Comparison of ENCODE assay signal across 1 fruit fly cellular context in the genomic region with DNA sequence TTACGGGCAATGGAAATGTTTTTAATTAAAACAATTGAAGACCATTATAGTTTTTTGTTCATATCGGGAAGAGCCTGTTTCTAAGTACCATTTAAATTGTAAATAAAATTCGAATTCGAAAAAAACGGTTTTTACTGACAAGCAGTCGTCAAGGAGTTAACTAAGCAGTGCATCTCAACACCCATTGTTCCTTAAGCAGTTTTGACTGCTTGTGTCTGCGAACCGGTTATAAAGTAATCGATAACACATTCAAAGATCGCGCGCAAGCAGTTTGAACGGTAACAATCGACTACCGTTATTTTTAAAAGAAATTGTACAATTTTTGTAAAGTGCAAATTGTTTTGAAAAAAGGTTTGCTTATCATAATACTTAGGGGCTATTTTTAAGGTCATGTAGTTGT.
TF ChIP-seq lines count a peak whose summit lies in the region.

No protein-coding gene starts in this region.

TF ChIP-seq in whole organism, embryonic, 481 proteins besides CTCF, POLR2A, EP300 and RAD21 (continued from another document and continues in another):
- no peak for TF ChIP-seq trh (GFP tag; optimal IDR thresholded peaks at IDR 0.05; lab: Kevin White, UChicago)
- TF ChIP-seq BEAF-32 (GFP tag; optimal IDR thresholded peaks at IDR 0.05; lab: Kevin White, UChicago): peak; percentile 54
- TF ChIP-seq CG1832 (GFP tag; optimal IDR thresholded peaks at IDR 0.05; lab: Kevin White, UChicago): no peak
- TF ChIP-seq cwo (GFP tag; optimal IDR thresholded peaks at IDR 0.05; lab: Kevin White, UChicago): no peak
- no peak for TF ChIP-seq CG5245 (GFP tag; optimal IDR thresholded peaks at IDR 0.05; lab: Kevin White, UChicago)
- no peak for TF ChIP-seq hbn (GFP tag; IDR thresholded peaks at IDR 0.05; lab: Robert Waterston, UW; ENCODE audit: partially characterized antibody)
- no peak for TF ChIP-seq chm (GFP tag; IDR thresholded peaks at IDR 0.05; lab: Robert Waterston, UW)
- TF ChIP-seq CG31441 (GFP tag; IDR thresholded peaks at IDR 0.05; lab: Robert Waterston, UW): no peak
- peak in 1 of 2 experiments; percentile 90 for TF ChIP-seq Eip74EF (GFP tag; optimal IDR thresholded peaks at IDR 0.05; lab: Kevin White, UChicago)
- TF ChIP-seq CG1024 (GFP tag; IDR thresholded peaks at IDR 0.05; lab: Robert Waterston, UW): no peak
- TF ChIP-seq CG12659 (GFP tag; optimal IDR thresholded peaks at IDR 0.05; lab: Kevin White, UChicago): no peak
- no peak for TF ChIP-seq CG4730 (GFP tag; IDR thresholded peaks at IDR 0.05; lab: Robert Waterston, UW)
- TF ChIP-seq CG6272 (GFP tag; IDR thresholded peaks at IDR 0.05; lab: Robert Waterston, UW): 0 out of 2 replicates have a peak, but pooled peaks have one; percentile 12
- no peak for TF ChIP-seq CG34376 (GFP tag; optimal IDR thresholded peaks at IDR 0.05; lab: Kevin White, UChicago)
- TF ChIP-seq p53 (GFP tag; optimal IDR thresholded peaks at IDR 0.05; lab: Kevin White, UChicago): no peak
- TF ChIP-seq Gsc (GFP tag; IDR thresholded peaks at IDR 0.05; lab: Robert Waterston, UW): no peak
- peak; percentile 96 for TF ChIP-seq CG11560 (tag; IDR thresholded peaks at IDR 0.05; lab: Robert Waterston, UW)
- no peak for TF ChIP-seq cas (GFP tag; IDR thresholded peaks at IDR 0.05; lab: Robert Waterston, UW)
- no peak for TF ChIP-seq bcd (GFP tag; optimal IDR thresholded peaks at IDR 0.05; lab: Kevin White, UChicago)
- TF ChIP-seq Dip3 (GFP tag; optimal IDR thresholded peaks at IDR 0.05; lab: Kevin White, UChicago): peak; percentile 11
- no peak for TF ChIP-seq lov (optimal IDR thresholded peaks at IDR 0.05; lab: Kevin White, UChicago)
- no peak for TF ChIP-seq lov (GFP tag; IDR thresholded peaks at IDR 0.05; lab: Robert Waterston, UW)
- TF ChIP-seq CG8359 (GFP tag; optimal IDR thresholded peaks at IDR 0.05; lab: Kevin White, UChicago; ENCODE audit: borderline replicate concordance): no peak
- peak; percentile 55 for TF ChIP-seq CG14710 (tag; optimal IDR thresholded peaks at IDR 0.05; lab: Kevin White, UChicago)
- TF ChIP-seq tx (GFP tag; optimal IDR thresholded peaks at IDR 0.05; lab: Kevin White, UChicago): no peak
- no peak for TF ChIP-seq eve (GFP tag; optimal IDR thresholded peaks at IDR 0.05; lab: Kevin White, UChicago)
- no peak for TF ChIP-seq CG6765 (GFP tag; optimal IDR thresholded peaks at IDR 0.05; lab: Kevin White, UChicago)
- no peak for TF ChIP-seq CG5180 (GFP tag; optimal IDR thresholded peaks at IDR 0.05; lab: Kevin White, UChicago)
- TF ChIP-seq ci (GFP tag; IDR thresholded peaks at IDR 0.05; lab: Robert Waterston, UW): no peak
- no peak for TF ChIP-seq CG32772 (GFP tag; IDR thresholded peaks at IDR 0.05; lab: Robert Waterston, UW)
- no peak for TF ChIP-seq oc (tag; optimal IDR thresholded peaks at IDR 0.05; lab: Kevin White, UChicago)
- TF ChIP-seq CG2678 (tag; optimal IDR thresholded peaks at IDR 0.05; lab: Kevin White, UChicago): no peak
- TF ChIP-seq ham (GFP tag; IDR thresholded peaks at IDR 0.05; lab: Robert Waterston, UW): no peak
- no peak for TF ChIP-seq ab (GFP tag; optimal IDR thresholded peaks at IDR 0.05; lab: Kevin White, UChicago)
- TF ChIP-seq CG15479 (GFP tag; optimal IDR thresholded peaks at IDR 0.05; lab: Kevin White, UChicago): peak; percentile 88
- TF ChIP-seq danr (GFP tag; IDR thresholded peaks at IDR 0.05; lab: Robert Waterston, UW): no peak
- TF ChIP-seq gsb (GFP tag; IDR thresholded peaks at IDR 0.05; lab: Robert Waterston, UW): no peak
- TF ChIP-seq corto (GFP tag; optimal IDR thresholded peaks at IDR 0.05; lab: Kevin White, UChicago): no peak
- TF ChIP-seq Camta (GFP tag; optimal IDR thresholded peaks at IDR 0.05; lab: Kevin White, UChicago): no peak
- TF ChIP-seq CG7839 (tag; optimal IDR thresholded peaks at IDR 0.05; lab: Kevin White, UChicago): peak; percentile 5
- TF ChIP-seq ash1 (GFP tag; optimal IDR thresholded peaks at IDR 0.05; lab: Kevin White, UChicago): no peak
- TF ChIP-seq scrt (GFP tag; optimal IDR thresholded peaks at IDR 0.05; lab: Kevin White, UChicago): no peak
- TF ChIP-seq prd (optimal IDR thresholded peaks at IDR 0.05; lab: Kevin White, UChicago): no peak
- TF ChIP-seq prd (GFP tag; IDR thresholded peaks at IDR 0.05; lab: Robert Waterston, UW): no peak
- TF ChIP-seq Trl (optimal IDR thresholded peaks at IDR 0.05; lab: Kevin White, UChicago): no peak
- TF ChIP-seq Trl (GFP tag; optimal IDR thresholded peaks at IDR 0.05; lab: Kevin White, UChicago): no peak
- TF ChIP-seq unpg (GFP tag; optimal IDR thresholded peaks at IDR 0.05; lab: Kevin White, UChicago): no peak
- peak; percentile 22 for TF ChIP-seq CG15514 (GFP tag; optimal IDR thresholded peaks at IDR 0.05; lab: Kevin White, UChicago)
- TF ChIP-seq CG3847 (GFP tag; IDR thresholded peaks at IDR 0.05; lab: Robert Waterston, UW): no peak
- TF ChIP-seq CG7372 (GFP tag; IDR thresholded peaks at IDR 0.05; lab: Robert Waterston, UW): no peak
- no peak for TF ChIP-seq CkIIα-i1 (GFP tag; IDR thresholded peaks at IDR 0.05; lab: Robert Waterston, UW)
- no peak for TF ChIP-seq CG12942 (GFP tag; optimal IDR thresholded peaks at IDR 0.05; lab: Kevin White, UChicago)
- TF ChIP-seq Blimp-1 (GFP tag; optimal IDR thresholded peaks at IDR 0.05; lab: Kevin White, UChicago): no peak
- TF ChIP-seq Max (GFP tag; optimal IDR thresholded peaks at IDR 0.05; lab: Kevin White, UChicago): peak; percentile 1
- no peak for TF ChIP-seq onecut (GFP tag; IDR thresholded peaks at IDR 0.05; lab: Robert Waterston, UW)
- no peak for TF ChIP-seq CG11085 (GFP tag; IDR thresholded peaks at IDR 0.05; lab: Robert Waterston, UW)
- no peak for TF ChIP-seq schlank (tag; optimal IDR thresholded peaks at IDR 0.05; lab: Kevin White, UChicago)
- TF ChIP-seq CG4360 (GFP tag; IDR thresholded peaks at IDR 0.05; lab: Robert Waterston, UW): no peak
- peak; percentile 17 for TF ChIP-seq CG2120 (GFP tag; optimal IDR thresholded peaks at IDR 0.05; lab: Kevin White, UChicago)
- no peak for TF ChIP-seq mam (GFP tag; optimal IDR thresholded peaks at IDR 0.05; lab: Kevin White, UChicago)
- no peak for TF ChIP-seq MESR4 (GFP tag; optimal IDR thresholded peaks at IDR 0.05; lab: Kevin White, UChicago)
- TF ChIP-seq tna (GFP tag; IDR thresholded peaks at IDR 0.05; lab: Robert Waterston, UW; ENCODE audit: partially characterized antibody): no peak
- no peak for TF ChIP-seq zfh1 (GFP tag; IDR thresholded peaks at IDR 0.05; lab: Robert Waterston, UW)
- no peak for TF ChIP-seq CG14441 (GFP tag; IDR thresholded peaks at IDR 0.05; lab: Robert Waterston, UW)
- TF ChIP-seq Dad (GFP tag; optimal IDR thresholded peaks at IDR 0.05; lab: Kevin White, UChicago): no peak
- no peak for TF ChIP-seq salm (tag; optimal IDR thresholded peaks at IDR 0.05; lab: Kevin White, UChicago)
- peak; percentile 23 for TF ChIP-seq CG17829 (tag; optimal IDR thresholded peaks at IDR 0.05; lab: Kevin White, UChicago)
- TF ChIP-seq CG31365 (tag; optimal IDR thresholded peaks at IDR 0.05; lab: Kevin White, UChicago): peak; percentile 100
- TF ChIP-seq Med (GFP tag; lab: Kevin White, UChicago): peak; percentile 90
- peak; percentile 78 for TF ChIP-seq CG10267 (tag; optimal IDR thresholded peaks at IDR 0.05; lab: Kevin White, UChicago)
- no peak for TF ChIP-seq CG12219 (GFP tag; optimal IDR thresholded peaks at IDR 0.05; lab: Kevin White, UChicago)
- peak; percentile 65 for TF ChIP-seq amos (GFP tag; IDR thresholded peaks at IDR 0.05; lab: Robert Waterston, UW; ENCODE audit: partially characterized antibody)
- no peak for TF ChIP-seq slp2 (GFP tag; optimal IDR thresholded peaks at IDR 0.05; lab: Kevin White, UChicago)
- TF ChIP-seq fd3F (GFP tag; optimal IDR thresholded peaks at IDR 0.05; lab: Kevin White, UChicago): no peak
- no peak for TF ChIP-seq Bteb2 (GFP tag; optimal IDR thresholded peaks at IDR 0.05; lab: Kevin White, UChicago)
- no peak for TF ChIP-seq CG10543 (GFP tag; optimal IDR thresholded peaks at IDR 0.05; lab: Kevin White, UChicago)
- TF ChIP-seq D (optimal IDR thresholded peaks at IDR 0.05; lab: Kevin White, UChicago): peak; percentile 75
- peak; percentile 51 for TF ChIP-seq D (GFP tag; optimal IDR thresholded peaks at IDR 0.05; lab: Kevin White, UChicago)
- TF ChIP-seq dmrt11E (tag; optimal IDR thresholded peaks at IDR 0.05; lab: Kevin White, UChicago): no peak
- TF ChIP-seq CG10274 (GFP tag; optimal IDR thresholded peaks at IDR 0.05; lab: Kevin White, UChicago): no peak
- TF ChIP-seq Mrtf (GFP tag; IDR thresholded peaks at IDR 0.05; lab: Robert Waterston, UW): no peak
- no peak for TF ChIP-seq rib (GFP tag; IDR thresholded peaks at IDR 0.05; lab: Robert Waterston, UW)
- no peak for TF ChIP-seq CG7987 (GFP tag; optimal IDR thresholded peaks at IDR 0.05; lab: Kevin White, UChicago)
- no peak for TF ChIP-seq BtbVII (GFP tag; optimal IDR thresholded peaks at IDR 0.05; lab: Kevin White, UChicago)
- peak; percentile 54 for TF ChIP-seq CG14860 (GFP tag; IDR thresholded peaks at IDR 0.05; lab: Robert Waterston, UW; ENCODE audit: partially characterized antibody)
- no peak for TF ChIP-seq CG32767 (GFP tag; IDR thresholded peaks at IDR 0.05; lab: Robert Waterston, UW)
- no peak for TF ChIP-seq sisA (GFP tag; IDR thresholded peaks at IDR 0.05; lab: Robert Waterston, UW)
- peak; percentile 61 for TF ChIP-seq Ets97D (GFP tag; optimal IDR thresholded peaks at IDR 0.05; lab: Kevin White, UChicago)
- TF ChIP-seq Nf-YB (GFP tag; optimal IDR thresholded peaks at IDR 0.05; lab: Kevin White, UChicago): no peak
- no peak for TF ChIP-seq fru (optimal IDR thresholded peaks at IDR 0.05; lab: Kevin White, UChicago)
- no peak for TF ChIP-seq dati (GFP tag; IDR thresholded peaks at IDR 0.05; lab: Robert Waterston, UW)
- TF ChIP-seq ato (GFP tag; IDR thresholded peaks at IDR 0.05; lab: Robert Waterston, UW; ENCODE audit: partially characterized antibody): 0 out of 2 replicates have a peak, but pooled peaks have one; percentile 29
- TF ChIP-seq fd64A (GFP tag; optimal IDR thresholded peaks at IDR 0.05; lab: Kevin White, UChicago): no peak
- no peak for TF ChIP-seq Atf3 (GFP tag; optimal IDR thresholded peaks at IDR 0.05; lab: Kevin White, UChicago)
- TF ChIP-seq vnd (GFP tag; IDR thresholded peaks at IDR 0.05; lab: Robert Waterston, UW; ENCODE audit: partially characterized antibody): peak; percentile 36; the same call in 2 of the 3 replicates
- TF ChIP-seq Mad (GFP tag; optimal IDR thresholded peaks at IDR 0.05; lab: Kevin White, UChicago): no peak
- no peak for TF ChIP-seq CG7357 (GFP tag; IDR thresholded peaks at IDR 0.05; lab: Robert Waterston, UW)
- no peak for TF ChIP-seq gcm (GFP tag; optimal IDR thresholded peaks at IDR 0.05; lab: Kevin White, UChicago)
- 0 out of 2 replicates have a peak, but pooled peaks have one; percentile 17 for TF ChIP-seq slbo (GFP tag; IDR thresholded peaks at IDR 0.05; lab: Robert Waterston, UW)
- no peak for TF ChIP-seq CG9609 (GFP tag; optimal IDR thresholded peaks at IDR 0.05; lab: Kevin White, UChicago)
- TF ChIP-seq CG3838 (GFP tag; optimal IDR thresholded peaks at IDR 0.05; lab: Kevin White, UChicago): peak; percentile 93
- TF ChIP-seq jigr1 (GFP tag; IDR thresholded peaks at IDR 0.05; lab: Robert Waterston, UW): no peak
- TF ChIP-seq ken (GFP tag; IDR thresholded peaks at IDR 0.05; lab: Robert Waterston, UW): no peak
- TF ChIP-seq Sry-δ (GFP tag; optimal IDR thresholded peaks at IDR 0.05; lab: Kevin White, UChicago): peak; percentile 69
- TF ChIP-seq Ets65A (GFP tag; lab: Kevin White, UChicago): peak; percentile 72
- no peak for TF ChIP-seq Ssrp (tag; optimal IDR thresholded peaks at IDR 0.05; lab: Kevin White, UChicago)
- peak; percentile 35 for TF ChIP-seq nmo (GFP tag; optimal IDR thresholded peaks at IDR 0.05; lab: Kevin White, UChicago)
- TF ChIP-seq CG2129 (GFP tag; IDR thresholded peaks at IDR 0.05; lab: Robert Waterston, UW; ENCODE audit: partially characterized antibody): no peak
- TF ChIP-seq gem (tag; optimal IDR thresholded peaks at IDR 0.05; lab: Kevin White, UChicago): no peak
- no peak for TF ChIP-seq gro (GFP tag; optimal IDR thresholded peaks at IDR 0.05; lab: Kevin White, UChicago)
- TF ChIP-seq hb (GFP tag; IDR thresholded peaks at IDR 0.05; lab: Robert Waterston, UW; ENCODE audit: partially characterized antibody): 0 out of 3 replicates have a peak, but pooled peaks have one; percentile 40
- no peak for TF ChIP-seq Hey (tag; optimal IDR thresholded peaks at IDR 0.05; lab: Kevin White, UChicago)
- no peak for TF ChIP-seq hth (optimal IDR thresholded peaks at IDR 0.05; lab: Kevin White, UChicago)
- no peak for TF ChIP-seq Ada2b (GFP tag; IDR thresholded peaks at IDR 0.05; lab: Robert Waterston, UW)
- no peak for TF ChIP-seq Sry-β (GFP tag; optimal IDR thresholded peaks at IDR 0.05; lab: Kevin White, UChicago)
- TF ChIP-seq CG18011 (GFP tag; optimal IDR thresholded peaks at IDR 0.05; lab: Kevin White, UChicago): no peak
- TF ChIP-seq CG6654 (GFP tag; optimal IDR thresholded peaks at IDR 0.05; lab: Kevin White, UChicago): no peak
- TF ChIP-seq CG1647 (GFP tag; optimal IDR thresholded peaks at IDR 0.05; lab: Kevin White, UChicago): no peak
- TF ChIP-seq CG4820 (GFP tag; optimal IDR thresholded peaks at IDR 0.05; lab: Kevin White, UChicago): no peak
- TF ChIP-seq Dll (GFP tag; IDR thresholded peaks at IDR 0.05; lab: Robert Waterston, UW; ENCODE audit: partially characterized antibody): peak; percentile 19; the same call in 1 of the 4 replicates
- no peak for TF ChIP-seq Gug (GFP tag; IDR thresholded peaks at IDR 0.05; lab: Robert Waterston, UW)
- TF ChIP-seq CG4854 (GFP tag; optimal IDR thresholded peaks at IDR 0.05; lab: Kevin White, UChicago): no peak
- TF ChIP-seq CG11456 (GFP tag; IDR thresholded peaks at IDR 0.05; lab: Robert Waterston, UW): no peak
- peak; percentile 3 for TF ChIP-seq maf-S (GFP tag; optimal IDR thresholded peaks at IDR 0.05; lab: Kevin White, UChicago)
- no peak for TF ChIP-seq MTF-1 (GFP tag; optimal IDR thresholded peaks at IDR 0.05; lab: Kevin White, UChicago; ENCODE audit: borderline replicate concordance)
- no peak for TF ChIP-seq repo (GFP tag; optimal IDR thresholded peaks at IDR 0.05; lab: Kevin White, UChicago)
- TF ChIP-seq cad (GFP tag; optimal IDR thresholded peaks at IDR 0.05; lab: Kevin White, UChicago): no peak
- no peak for TF ChIP-seq wdn (GFP tag; IDR thresholded peaks at IDR 0.05; lab: Robert Waterston, UW)
- TF ChIP-seq bbx (GFP tag; IDR thresholded peaks at IDR 0.05; lab: Robert Waterston, UW; ENCODE audit: partially characterized antibody): peak; percentile 52; the same call in 1 of the 2 replicates
- TF ChIP-seq pb (GFP tag; optimal IDR thresholded peaks at IDR 0.05; lab: Kevin White, UChicago): no peak
- peak; percentile 63 for TF ChIP-seq CoRest (tag; optimal IDR thresholded peaks at IDR 0.05; lab: Kevin White, UChicago)
- no peak for TF ChIP-seq Hmx (GFP tag; optimal IDR thresholded peaks at IDR 0.05; lab: Kevin White, UChicago)
